Fruit fly (Drosophila melanogaster) whole organism, prepupa: ENCODE data around the gene wnd.

ENCODE experiments used
- CG10669 ChIP-seq: fragments of 200-800 bp; sonication (Bioruptor generic); optimal IDR thresholded peaks from 3 replicates; lab custom pipeline; 2018; ENCODE audit warnings: missing biosample characterization, mild to moderate bottlenecking, missing genetic modification characterization, moderate library complexity
- CG11294 ChIP-seq: fragments of 200-800 bp; sonication (Bioruptor generic); IDR thresholded peaks from 2 replicates; pipeline ENCODE4 v1.3.6; 2022; ENCODE audit warnings: missing biosample characterization, missing genetic modification characterization
- CG11902 ChIP-seq: fragments of 200-800 bp; sonication (Bioruptor generic); optimal IDR thresholded peaks from 3 replicates; lab custom pipeline; 2016; ENCODE audit warnings: missing biosample characterization, missing genetic modification characterization
- CG1621 ChIP-seq: fragments of 200-800 bp; sonication (Bioruptor generic); optimal IDR thresholded peaks from 3 replicates; lab custom pipeline; 2018; ENCODE audit warnings: missing biosample characterization, mild to moderate bottlenecking, missing genetic modification characterization
- CG3032 ChIP-seq: fragments of 200-800 bp; optimal IDR thresholded peaks from 2 replicates; lab custom pipeline; 2019; ENCODE audit warnings: missing biosample characterization, mild to moderate bottlenecking, missing genetic modification characterization, moderate library complexity
- CG31627 ChIP-seq: fragments of 200-800 bp; sonication (Bioruptor generic); optimal IDR thresholded peaks from 3 replicates; lab custom pipeline; 2016; ENCODE audit warnings: missing biosample characterization, missing genetic modification characterization
- CG32006 ChIP-seq: fragments of 200-800 bp; sonication (Bioruptor generic); optimal IDR thresholded peaks from 3 replicates; lab custom pipeline; 2017; ENCODE audit warnings: missing biosample characterization, mild to moderate bottlenecking, missing genetic modification characterization
- CG34406 ChIP-seq: fragments of 200-800 bp; sonication (Bioruptor generic); optimal IDR thresholded peaks from 3 replicates; lab custom pipeline; 2016; ENCODE audit warnings: missing biosample characterization, missing genetic modification characterization
- CG6854 ChIP-seq: fragments of 200-800 bp; sonication (Bioruptor generic); optimal IDR thresholded peaks from 2 replicates; lab custom pipeline; 2017; ENCODE audit warnings: missing biosample characterization, mild to moderate bottlenecking, missing genetic modification characterization
- CG8119 ChIP-seq: fragments of 200-800 bp; sonication (Bioruptor generic); IDR thresholded peaks from 3 replicates; pipeline ENCODE4 v1.3.6; 2022; ENCODE audit warnings: missing biosample characterization, missing genetic modification characterization
- CG8632 ChIP-seq: fragments of 200-800 bp; sonication (Bioruptor generic); optimal IDR thresholded peaks from 3 replicates; lab custom pipeline; 2016; ENCODE audit warnings: missing biosample characterization, missing genetic modification characterization
- CG9139 ChIP-seq: fragments of 200-800 bp; sonication (Bioruptor generic); optimal IDR thresholded peaks from 3 replicates; lab custom pipeline; 2017; ENCODE audit warnings: missing biosample characterization, mild to moderate bottlenecking, missing genetic modification characterization
- Eip78C ChIP-seq: fragments of 200-800 bp; sonication (Bioruptor generic); peaks from one replicate; lab custom pipeline; 2016; ENCODE audit warnings: missing biosample characterization, missing genetic modification characterization
- Ets96B ChIP-seq: fragments of 200-800 bp; optimal IDR thresholded peaks from 2 replicates; lab custom pipeline; 2019; ENCODE audit warnings: missing biosample characterization, mild to moderate bottlenecking, missing genetic modification characterization, moderate library complexity
- Gug ChIP-seq: fragments of 200-800 bp; sonication (Bioruptor generic); IDR thresholded peaks from 2 replicates; pipeline ENCODE4 v1.3.6; 2022; ENCODE audit warnings: missing biosample characterization, missing genetic modification characterization
- Hr39 ChIP-seq: fragments of 200-800 bp; sonication (Bioruptor generic); optimal IDR thresholded peaks from 2 replicates; lab custom pipeline; 2016; ENCODE audit warnings: missing biosample characterization, missing genetic modification characterization
- Hr4 ChIP-seq: fragments of 200-800 bp; sonication (Bioruptor generic); optimal IDR thresholded peaks from 3 replicates; lab custom pipeline; 2016; ENCODE audit warnings: missing biosample characterization, missing genetic modification characterization
- Met ChIP-seq: fragments of 200-800 bp; sonication (Bioruptor generic); optimal IDR thresholded peaks from 3 replicates; lab custom pipeline; 2016; ENCODE audit warnings: missing biosample characterization, missing genetic modification characterization
- Smox ChIP-seq: fragments of 200-800 bp; sonication (Bioruptor generic); optimal IDR thresholded peaks from 3 replicates; lab custom pipeline; 2016; ENCODE audit warnings: missing biosample characterization, missing genetic modification characterization
- Sox14 ChIP-seq: fragments of 200-800 bp; sonication (Bioruptor generic); optimal IDR thresholded peaks from 3 replicates; lab custom pipeline; 2016; ENCODE audit warnings: missing biosample characterization, missing genetic modification characterization
- achi ChIP-seq: fragments of 200-800 bp; sonication (Bioruptor generic); optimal IDR thresholded peaks from 3 replicates; lab custom pipeline; 2016; ENCODE audit warnings: missing biosample characterization, missing genetic modification characterization
- cyc ChIP-seq: fragments of 200-800 bp; sonication (Bioruptor generic); optimal IDR thresholded peaks from 3 replicates; lab custom pipeline; 2016; ENCODE audit warnings: missing biosample characterization, missing genetic modification characterization
- dsx ChIP-seq: fragments of 200-800 bp; optimal IDR thresholded peaks from 3 replicates; lab custom pipeline; 2019; ENCODE audit warnings: missing biosample characterization, mild to moderate bottlenecking, missing genetic modification characterization, moderate library complexity; ENCODE audit not compliant: poor library complexity, severe bottlenecking
- eg ChIP-seq: fragments of 200-800 bp; sonication (Bioruptor generic); IDR thresholded peaks from 3 replicates; pipeline ENCODE4 v1.3.6; 2022; ENCODE audit warnings: missing biosample characterization, missing genetic modification characterization
- esn ChIP-seq: fragments of 200-800 bp; sonication (Bioruptor generic); optimal IDR thresholded peaks from 2 replicates; lab custom pipeline; 2016; ENCODE audit warnings: missing biosample characterization, mild to moderate bottlenecking, missing genetic modification characterization, moderate library complexity
- fkh ChIP-seq: fragments of 200-800 bp; sonication (Bioruptor generic); optimal IDR thresholded peaks from 3 replicates; lab custom pipeline; 2017; ENCODE audit warnings: missing biosample characterization, mild to moderate bottlenecking, missing genetic modification characterization, moderate library complexity
- lz ChIP-seq: fragments of 200-800 bp; sonication (Bioruptor generic); optimal IDR thresholded peaks from 3 replicates; lab custom pipeline; 2016; ENCODE audit warnings: missing biosample characterization, missing genetic modification characterization
- pdm3 ChIP-seq: fragments of 200-800 bp; sonication (Bioruptor generic); optimal IDR thresholded peaks from 3 replicates; lab custom pipeline; 2016; ENCODE audit warnings: missing biosample characterization, missing genetic modification characterization
- salr ChIP-seq, 2 experiments: fragments of 200-800 bp; sonication (Bioruptor generic); optimal IDR thresholded peaks; 3 replicates each; lab custom pipeline; 2016 to 2018; ENCODE audit warnings: missing biosample characterization in 2 of 2, missing genetic modification characterization in 2 of 2, mild to moderate bottlenecking in 1 of 2
- spab ChIP-seq: fragments of 200-800 bp; sonication (Bioruptor generic); optimal IDR thresholded peaks from 2 replicates; lab custom pipeline; 2017; ENCODE audit warnings: missing biosample characterization, mild to moderate bottlenecking, missing genetic modification characterization, missing genetic modification reagents
- topi ChIP-seq: fragments of 200-800 bp; sonication (Bioruptor generic); optimal IDR thresholded peaks from 3 replicates; lab custom pipeline; 2016; ENCODE audit warnings: missing biosample characterization, missing genetic modification characterization
- vri ChIP-seq: fragments of 200-800 bp; sonication (Bioruptor generic); optimal IDR thresholded peaks from 3 replicates; lab custom pipeline; 2016; ENCODE audit warnings: missing biosample characterization, mild to moderate bottlenecking, missing genetic modification characterization

wnd gene

DNA sequence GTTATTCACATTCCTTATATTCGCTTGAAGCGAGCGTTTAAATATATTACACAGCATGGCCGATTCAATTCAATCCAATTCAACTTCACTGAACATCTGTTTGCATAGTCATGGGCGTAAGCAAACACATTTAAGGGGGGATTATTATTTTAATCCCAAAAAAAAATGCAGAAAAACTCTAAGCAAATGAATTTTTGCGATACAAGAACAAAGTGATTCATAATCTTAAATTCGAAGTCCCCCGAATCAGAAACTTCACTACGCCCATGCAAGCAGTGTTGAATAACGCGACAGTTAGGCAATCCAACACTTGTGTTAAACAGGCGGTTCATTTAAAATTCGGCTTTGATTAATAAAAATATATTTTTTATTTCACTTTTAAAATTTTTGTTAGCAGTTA is 45.2 kb downstream of the wnd start, which contains the start of gene CG14100 (continued):
- TF ChIP-seq CG10669 (peak; percentile 100), pdm3 (peak; percentile 100), topi (GFP tag; lab: Kevin White, UChicago) (peak; percentile 100), Eip78C (GFP tag; lab: Kevin White, UChicago) (peak; percentile 100), eg (peak; percentile 100), Met (GFP tag; lab: Kevin White, UChicago) (peak; percentile 100), CG3032 (peak; percentile 100), cyc (GFP tag; lab: Kevin White, UChicago) (peak; percentile 100), CG31627 (GFP tag; lab: Kevin White, UChicago) (peak; percentile 100), salr (GFP tag; optimal IDR thresholded peaks at IDR 0.05; lab: Kevin White, UChicago) (peak; percentile 100), Ets96B (tag; lab: Kevin White, UChicago) (peak; percentile 100), CG1621 (peak; percentile 100), dsx (GFP tag; lab: Kevin White, UChicago) (peak; percentile 99)
- TF ChIP-seq, all 60 proteins: peak for 60

DNA sequence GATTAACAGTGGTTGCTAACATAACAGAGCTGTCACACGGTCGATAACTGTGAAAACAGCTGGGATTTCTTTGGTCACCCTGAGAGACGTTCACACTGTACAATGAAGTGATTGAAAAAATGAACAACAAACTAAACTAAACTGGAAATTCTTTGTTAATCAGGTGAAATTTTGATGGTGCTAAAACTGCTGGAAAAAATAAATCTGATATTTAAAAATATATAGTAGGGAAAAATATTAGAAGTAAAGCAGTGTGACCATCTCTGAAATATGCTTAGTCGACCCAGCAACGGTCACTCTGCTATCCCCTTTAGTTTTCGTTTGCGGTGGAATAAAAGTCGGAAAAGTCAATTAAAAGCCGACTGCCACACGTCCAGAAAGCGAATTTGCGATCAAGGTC is 49.6 kb downstream of the wnd start, which contains the start of the genes CG9231 and CG9330:
TSS of gene CG9231 (minus strand) at position 25 of the 400 bp plus-strand sequence.
TSS of gene CG9330 (plus strand) at position 275 of the 400 bp plus-strand sequence.
- peak; percentile 18 for TF ChIP-seq CG31627 (GFP tag; lab: Kevin White, UChicago)
- peak; percentile 49 for TF ChIP-seq esn (GFP tag; lab: Kevin White, UChicago)
- peak; percentile 10 for TF ChIP-seq Hr4 (GFP tag; lab: Kevin White, UChicago)
- TF ChIP-seq CG3032: peak; percentile 25
- peak; percentile 83 for TF ChIP-seq achi (GFP tag; lab: Kevin White, UChicago)
- peak; percentile 23 for TF ChIP-seq Met (GFP tag; lab: Kevin White, UChicago)
- peak; percentile 11 for TF ChIP-seq topi (GFP tag; lab: Kevin White, UChicago)
- no peak for TF ChIP-seq CG8632 (GFP tag; lab: Kevin White, UChicago)
- no peak for TF ChIP-seq Gug
- no peak for TF ChIP-seq CG9139 (GFP tag; lab: Kevin White, UChicago)
- TF ChIP-seq Smox: peak; percentile 23
- no peak for TF ChIP-seq CG6854
- TF ChIP-seq vri (GFP tag; lab: Kevin White, UChicago): peak; percentile 5
- TF ChIP-seq fkh (GFP tag; lab: Kevin White, UChicago): no peak
- no peak for TF ChIP-seq CG11902 (GFP tag; lab: Kevin White, UChicago)
- peak; percentile 17 for TF ChIP-seq Hr39 (GFP tag; lab: Kevin White, UChicago)
- TF ChIP-seq spab (GFP tag; lab: Kevin White, UChicago): no peak
- peak; percentile 17 for TF ChIP-seq cyc (GFP tag; lab: Kevin White, UChicago)
- TF ChIP-seq lz (GFP tag; lab: Kevin White, UChicago): peak; percentile 22
- TF ChIP-seq Sox14 (GFP tag; lab: Kevin White, UChicago): peak; percentile 47
- no peak for TF ChIP-seq salr (GFP tag; optimal IDR thresholded peaks at IDR 0.05; lab: Kevin White, UChicago)
- peak; percentile 87 for TF ChIP-seq Eip78C (GFP tag; lab: Kevin White, UChicago)
- TF ChIP-seq, all 60 proteins: peak for 14

DNA sequence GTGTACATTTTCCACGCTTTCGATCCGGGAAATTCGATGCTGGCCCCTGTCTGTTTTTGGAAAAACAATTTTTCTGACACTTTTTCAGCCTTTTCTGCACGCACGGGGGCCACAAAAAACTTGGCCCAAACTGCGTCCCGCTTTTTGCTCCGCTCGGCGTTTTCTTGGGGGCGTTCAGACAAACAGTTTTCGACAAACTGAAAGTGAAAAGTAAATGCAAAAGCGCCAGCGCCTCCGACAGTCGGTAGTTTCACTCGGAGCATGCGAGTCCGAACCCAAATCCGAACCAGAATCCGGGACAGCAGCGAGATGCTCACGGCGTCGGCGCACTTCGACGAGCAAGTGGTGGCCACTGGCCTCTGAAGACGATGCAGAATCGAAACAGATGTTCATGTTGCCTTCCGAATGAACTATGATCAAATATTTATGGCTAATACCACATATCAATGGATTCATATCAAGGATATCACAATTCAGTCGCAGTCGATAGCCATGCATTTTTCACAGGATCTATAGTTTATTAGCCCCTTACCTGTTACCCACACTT is 51.1 kb downstream of the wnd start, which contains the start of gene Shal:
TSS of gene Shal (minus strand) at position 200 of the 547 bp plus-strand sequence.
- TF ChIP-seq CG8119 (GFP tag; lab: Robert Waterston, UW) (no peak), esn (GFP tag; lab: Kevin White, UChicago) (no peak), topi (GFP tag; lab: Kevin White, UChicago) (no peak), CG11294 (GFP tag; lab: Robert Waterston, UW) (no peak), CG34406 (GFP tag; lab: Kevin White, UChicago) (no peak), CG6854 (no peak), Ets96B (tag; lab: Kevin White, UChicago) (no peak), CG3032 (no peak), fkh (GFP tag; lab: Kevin White, UChicago) (no peak), CG32006 (GFP tag; lab: Kevin White, UChicago) (no peak)

DNA sequence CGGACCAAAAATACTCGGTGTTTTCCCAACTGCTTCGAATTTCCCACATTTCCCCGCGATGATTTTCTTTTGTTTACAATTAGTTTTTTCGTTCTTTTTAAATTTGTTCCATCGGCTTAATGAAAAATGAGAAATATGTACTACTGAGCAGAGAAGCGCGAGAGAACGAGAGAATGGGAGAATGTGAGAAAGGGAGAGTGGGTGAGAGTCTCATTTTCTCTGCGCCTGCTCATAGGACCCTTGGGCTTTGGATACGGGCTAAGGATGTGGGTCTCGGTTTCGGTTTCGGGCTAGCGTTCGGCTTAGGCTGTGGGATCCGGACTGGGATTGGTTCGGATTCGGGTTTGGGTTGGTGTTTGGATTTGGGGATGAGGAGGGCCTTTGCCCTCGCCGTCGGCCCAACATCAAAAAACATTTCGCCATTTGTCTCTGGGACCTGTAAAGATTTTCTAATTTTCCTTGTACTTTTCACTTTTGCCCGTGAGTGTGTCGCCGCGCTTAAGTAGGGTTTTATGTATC is 54.8 kb downstream of the wnd start:
- TF ChIP-seq CG8119 (GFP tag; lab: Robert Waterston, UW): no peak
- peak; percentile 6 for TF ChIP-seq Eip78C (GFP tag; lab: Kevin White, UChicago)
